Worm (Caenorhabditis elegans) whole organism, L3 larva: ENCODE measurements around the gene somi-1.
A peak's percentile ranks its signal among the peaks of the same experiment; 100 is the strongest.

Experiments used
- R02D3.7 ChIP-seq: fragments of 150-350 bp; optimal IDR thresholded peaks from 2 replicates; lab custom pipeline; 2014; ENCODE audit warnings: missing biosample characterization, missing genetic modification characterization
- ZK546.5 ChIP-seq: sonication (generic microtip); optimal IDR thresholded peaks from 2 replicates; lab custom pipeline; 2017; ENCODE audit warnings: missing biosample characterization, missing genetic modification characterization
- aly-2 ChIP-seq: fragments of 150-350 bp; optimal IDR thresholded peaks from 2 replicates; lab custom pipeline; 2014; ENCODE audit warnings: missing biosample characterization, missing genetic modification characterization
- ama-1 ChIP-seq: fragments of 150-350 bp; optimal IDR thresholded peaks from 2 replicates; lab custom pipeline; 2018
- ceh-9 ChIP-seq: sonication (generic microtip); optimal IDR thresholded peaks from 2 replicates; lab custom pipeline; 2018; ENCODE audit warnings: missing biosample characterization, missing genetic modification characterization
- daf-12 ChIP-seq: fragments of 150-350 bp; optimal IDR thresholded peaks from 2 replicates; lab custom pipeline; 2014; ENCODE audit warnings: missing biosample characterization, missing genetic modification reagents, missing genetic modification characterization
- elt-1 ChIP-seq: fragments of 150-350 bp; optimal IDR thresholded peaks from 2 replicates; lab custom pipeline; 2014; ENCODE audit warnings: missing biosample characterization, missing genetic modification characterization
- elt-2 ChIP-seq: sonication (generic microtip); optimal IDR thresholded peaks from 2 replicates; lab custom pipeline; 2016; ENCODE audit warnings: missing genetic modification reagents, mild to moderate bottlenecking, missing genetic modification characterization, missing compliant biosample characterization
- elt-3 ChIP-seq, 3 experiments: fragments of 150-350 bp in 1 of 3; sonication (generic microtip) in 2 of 3; optimal IDR thresholded peaks; 2 replicates in 2 of 3; 4 replicates in 1 of 3; lab custom pipeline; 2014 to 2017; ENCODE audit warnings: missing biosample characterization in 3 of 3, missing genetic modification characterization in 3 of 3
- eor-1 ChIP-seq, 2 experiments: fragments of 150-350 bp; optimal IDR thresholded peaks; 2 replicates each; lab custom pipeline; 2014 to 2018; ENCODE audit warnings: missing biosample characterization in 2 of 2, missing genetic modification characterization in 2 of 2
- fkh-2 ChIP-seq: fragments of 150-350 bp; optimal IDR thresholded peaks from 2 replicates; lab custom pipeline; 2014; ENCODE audit warnings: missing biosample characterization, missing genetic modification reagents, missing genetic modification characterization
- fos-1 ChIP-seq: fragments of 150-350 bp; optimal IDR thresholded peaks from 2 replicates; lab custom pipeline; 2014; ENCODE audit warnings: missing biosample characterization, missing genetic modification characterization
- hmg-11 ChIP-seq: sonication (generic microtip); optimal IDR thresholded peaks from 2 replicates; lab custom pipeline; 2016; ENCODE audit warnings: missing genetic modification characterization, missing compliant biosample characterization
- jun-1 ChIP-seq: fragments of 150-350 bp; optimal IDR thresholded peaks from 2 replicates; lab custom pipeline; 2014; ENCODE audit warnings: missing biosample characterization, missing genetic modification reagents, missing genetic modification characterization
- lin-39 ChIP-seq: fragments of 150-350 bp; optimal IDR thresholded peaks from 2 replicates; lab custom pipeline; 2018; ENCODE audit warnings: missing biosample characterization, missing genetic modification reagents, missing genetic modification characterization
- lsy-12 ChIP-seq: sonication (generic microtip); optimal IDR thresholded peaks from 2 replicates; lab custom pipeline; 2016; ENCODE audit warnings: mild to moderate bottlenecking, missing genetic modification characterization, missing compliant biosample characterization
- mdl-1 ChIP-seq: fragments of 150-350 bp; optimal IDR thresholded peaks from 2 replicates; lab custom pipeline; 2014; ENCODE audit warnings: missing biosample characterization, missing genetic modification characterization
- nfya-1 ChIP-seq: sonication (generic microtip); optimal IDR thresholded peaks from 2 replicates; lab custom pipeline; 2017; ENCODE audit warnings: missing genetic modification characterization, mild to moderate bottlenecking, missing compliant biosample characterization, antibody characterized with exemption, moderate library complexity; ENCODE audit not compliant: insufficient read depth
- nhr-12 ChIP-seq: fragments of 150-350 bp; optimal IDR thresholded peaks from 2 replicates; lab custom pipeline; 2014; ENCODE audit warnings: missing biosample characterization, missing genetic modification characterization
- nhr-23 ChIP-seq: fragments of 150-350 bp; optimal IDR thresholded peaks from 2 replicates; lab custom pipeline; 2014; ENCODE audit warnings: missing biosample characterization, missing genetic modification reagents, missing genetic modification characterization
- nhr-237 ChIP-seq: fragments of 150-350 bp; optimal IDR thresholded peaks from 2 replicates; lab custom pipeline; 2014; ENCODE audit warnings: missing biosample characterization, missing genetic modification characterization
- nhr-25 ChIP-seq: sonication (generic microtip); optimal IDR thresholded peaks from 2 replicates; lab custom pipeline; 2017; ENCODE audit warnings: missing biosample characterization, missing genetic modification characterization
- nhr-28 ChIP-seq: fragments of 150-350 bp; optimal IDR thresholded peaks from 2 replicates; lab custom pipeline; 2014; ENCODE audit warnings: missing biosample characterization, missing genetic modification characterization
- nhr-43 ChIP-seq: sonication (generic microtip); optimal IDR thresholded peaks from 2 replicates; lab custom pipeline; 2016; ENCODE audit warnings: mild to moderate bottlenecking, missing genetic modification characterization, missing compliant biosample characterization; ENCODE audit not compliant: poor library complexity, severe bottlenecking
- nhr-67 ChIP-seq: fragments of 150-350 bp; optimal IDR thresholded peaks from 2 replicates; lab custom pipeline; 2014; ENCODE audit warnings: missing biosample characterization, missing genetic modification characterization
- nhr-76 ChIP-seq: fragments of 150-350 bp; sonication (generic microtip); optimal IDR thresholded peaks from 5 replicates; lab custom pipeline; 2014; ENCODE audit warnings: missing biosample characterization, missing genetic modification characterization
- nhr-77 ChIP-seq: fragments of 150-350 bp; optimal IDR thresholded peaks from 2 replicates; lab custom pipeline; 2014; ENCODE audit warnings: missing biosample characterization, missing genetic modification characterization
- pqm-1 ChIP-seq: fragments of 150-350 bp; optimal IDR thresholded peaks from 2 replicates; lab custom pipeline; 2017; ENCODE audit warnings: missing biosample characterization, missing genetic modification characterization, inconsistent platforms
- skn-1 ChIP-seq: fragments of 150-350 bp; optimal IDR thresholded peaks from 2 replicates; lab custom pipeline; 2014; ENCODE audit warnings: missing biosample characterization, missing genetic modification characterization
- snpc-4 ChIP-seq: fragments of 150-350 bp; optimal IDR thresholded peaks from 2 replicates; lab custom pipeline; 2014; ENCODE audit warnings: missing biosample characterization, missing genetic modification characterization
- unc-62 ChIP-seq: fragments of 150-350 bp; sonication (generic microtip); optimal IDR thresholded peaks from 4 replicates; lab custom pipeline; 2014; ENCODE audit warnings: missing biosample characterization, missing genetic modification reagents, missing genetic modification characterization

The somi-1 gene

DNA sequence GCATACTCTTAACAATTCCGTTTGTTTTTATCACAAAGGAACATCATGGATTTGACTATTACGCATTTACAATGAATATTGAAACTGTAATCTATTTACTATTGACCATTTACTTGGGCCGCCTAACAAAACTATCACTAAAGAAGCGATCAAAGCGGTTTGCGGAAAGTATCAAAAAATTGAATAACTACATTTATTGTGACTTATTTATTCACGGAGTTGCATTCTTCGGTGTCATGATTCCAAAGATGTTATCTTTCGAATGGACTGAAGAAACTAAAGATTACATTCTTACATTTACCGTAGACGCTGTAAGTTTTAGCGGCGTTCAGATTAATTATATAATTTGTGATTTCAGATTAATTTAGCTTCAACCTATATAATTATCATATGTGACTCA is 27.0 kb downstream of the somi-1 start:
- TF ChIP-seq ceh-9 (no peak), aly-2 (tag; lab: Kevin White, UChicago) (no peak)

DNA sequence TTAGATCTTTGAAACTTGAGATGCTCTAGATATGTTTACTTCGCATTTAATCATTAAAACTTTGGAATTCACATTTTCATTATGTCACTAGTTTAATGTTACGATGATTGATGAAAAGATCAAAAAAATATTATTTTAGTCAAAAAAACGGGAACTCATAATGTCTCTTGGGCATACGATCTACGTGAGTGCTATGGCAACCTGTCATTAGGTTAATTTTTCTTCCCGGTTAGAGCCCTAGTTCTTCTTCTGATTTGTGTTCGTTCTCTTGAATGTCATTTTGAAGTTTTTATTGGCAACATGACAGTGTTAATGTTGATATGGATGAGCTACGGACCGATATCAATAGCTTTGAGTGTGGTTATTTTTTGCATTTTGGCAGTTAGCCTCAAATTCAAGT is 27.8 kb downstream of the somi-1 start, which contains the start of gene srg-46:
TSS of gene srg-46 (plus strand) at position 301 of the 400 bp plus-strand sequence.
- no peak for TF ChIP-seq lsy-12 (tag; lab: Kevin White, UChicago)
- TF ChIP-seq ama-1 (lab: Kevin White, UChicago): no peak
- TF ChIP-seq nhr-77: no peak
- no peak for TF ChIP-seq nhr-12

DNA sequence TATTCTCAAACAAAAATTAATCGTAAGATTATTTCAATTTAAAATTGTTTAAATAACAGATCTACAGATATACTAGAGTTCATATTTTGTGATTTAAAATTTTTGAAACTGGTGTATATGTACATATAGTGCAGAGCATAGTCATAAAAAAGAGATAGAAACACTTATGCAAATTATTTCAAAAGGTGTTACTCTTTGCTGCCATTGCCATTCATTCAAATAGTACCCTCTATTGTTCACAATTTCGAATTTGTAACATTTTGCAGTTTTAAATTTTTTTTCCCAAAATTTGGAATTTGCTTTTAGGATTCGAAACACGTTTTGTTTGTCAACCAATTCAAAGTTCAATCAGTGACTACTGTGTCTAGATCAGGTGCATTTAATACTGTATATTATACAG is 30.9 kb downstream of the somi-1 start, which contains the start of gene F32H5.4:
TSS of gene F32H5.4 (plus strand) at position 301 of the 400 bp plus-strand sequence.
- no peak for TF ChIP-seq fos-1 (tag; lab: Kevin White, UChicago)
- no peak for TF ChIP-seq mdl-1
- TF ChIP-seq aly-2 (tag; lab: Kevin White, UChicago): no peak
- no peak for TF ChIP-seq nhr-76
- TF ChIP-seq lsy-12 (tag; lab: Kevin White, UChicago): no peak
- no peak for TF ChIP-seq nhr-28 (tag; lab: Kevin White, UChicago)
- TF ChIP-seq elt-3 (tag; optimal IDR thresholded peaks at IDR 0.05; lab: Kevin White, UChicago): no peak
- TF ChIP-seq R02D3.7: no peak
- no peak for TF ChIP-seq snpc-4 (tag; lab: Kevin White, UChicago)
- no peak for TF ChIP-seq ceh-9
- TF ChIP-seq nhr-12: no peak
- no peak for TF ChIP-seq fkh-2
- TF ChIP-seq skn-1 (tag; lab: Kevin White, UChicago): no peak
- TF ChIP-seq jun-1: no peak
- no peak for TF ChIP-seq elt-2
- TF ChIP-seq, all 47 proteins: peak for 0

DNA sequence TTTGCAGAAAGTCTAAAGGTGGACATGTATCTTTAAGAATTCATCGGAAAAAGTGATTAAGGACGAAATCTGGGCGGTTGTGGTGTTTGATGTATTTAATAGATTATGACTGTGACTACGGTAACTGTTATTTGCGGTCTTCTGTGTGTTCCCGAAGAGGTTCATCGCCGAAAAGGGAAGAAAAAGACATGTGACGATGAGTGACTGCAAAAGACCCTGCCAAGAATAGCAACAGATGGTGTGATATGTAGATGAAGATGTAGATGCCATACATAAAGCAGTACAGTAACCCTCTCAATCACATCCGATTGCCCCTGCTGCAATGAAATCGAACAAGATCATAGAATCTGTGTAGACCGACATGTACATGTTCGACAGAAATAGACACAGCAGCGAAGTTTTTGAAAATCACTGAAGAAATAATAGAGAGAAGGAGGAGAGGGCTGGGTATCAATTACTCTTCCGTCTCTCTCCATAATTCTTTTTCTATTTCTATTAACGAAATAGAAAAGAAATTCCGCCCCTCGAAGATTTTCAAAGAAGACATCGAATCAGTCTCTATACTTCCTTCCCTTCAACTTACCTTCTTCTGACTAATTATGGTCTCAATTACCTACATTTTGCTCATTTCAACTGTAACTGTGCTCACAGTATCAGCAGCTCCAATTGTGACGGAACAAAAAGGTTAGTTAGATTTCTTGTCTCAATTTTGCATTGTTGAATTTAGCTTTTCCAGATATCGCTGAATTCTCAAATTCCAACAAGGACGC is 32.2 kb downstream of the somi-1 start, which contains the start of gene F32H5.3:
TSS of gene F32H5.3 (plus strand) at position 513 of the 770 bp plus-strand sequence.
- peak; percentile 35 for TF ChIP-seq nhr-23 (tag; lab: Kevin White, UChicago)
- peak; percentile 24 for TF ChIP-seq nhr-25 (tag; lab: Kevin White, UChicago)
- no peak for TF ChIP-seq elt-3 (tag; optimal IDR thresholded peaks at IDR 0.05; lab: Kevin White, UChicago)
- TF ChIP-seq elt-1 (tag; lab: Kevin White, UChicago): peak; percentile 81
- TF ChIP-seq mdl-1: no peak
- peak; percentile 8 for TF ChIP-seq nhr-43 (tag; lab: Kevin White, UChicago)
- no peak for TF ChIP-seq nhr-237 (tag; lab: Kevin White, UChicago)

DNA sequence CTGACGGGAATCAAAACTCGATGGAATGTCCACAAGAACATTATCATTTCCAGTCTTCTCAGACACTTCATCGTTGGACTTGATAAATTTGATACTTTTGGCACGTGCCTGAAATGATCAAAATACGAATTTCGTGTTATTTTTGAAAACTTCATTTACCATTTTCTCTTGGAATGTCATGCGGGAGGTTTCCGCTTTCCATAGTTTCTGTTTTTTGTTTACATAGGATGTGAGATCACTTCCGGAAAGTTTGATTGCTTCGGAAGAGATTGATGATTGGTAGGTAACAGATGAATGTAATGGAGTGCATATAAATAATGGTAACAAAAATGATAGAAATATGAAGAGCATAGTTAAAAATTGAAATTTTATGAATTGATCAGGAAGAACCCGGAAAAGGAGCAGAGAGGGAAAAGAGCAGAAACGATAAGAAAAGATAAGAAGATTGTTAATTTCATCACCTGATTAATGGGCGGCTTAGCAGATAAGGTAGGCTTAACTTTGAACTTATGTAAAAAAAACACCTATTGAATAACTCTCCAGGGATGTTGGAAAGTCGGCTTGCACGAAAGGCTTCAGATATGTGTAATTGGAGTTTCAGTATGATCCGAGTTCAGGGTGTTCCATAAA is 33.4 kb downstream of the somi-1 start, which contains the start of gene F32H5.1:
TSS of gene F32H5.1 (minus strand) at position 386 of the 630 bp plus-strand sequence.
- peak; percentile 73 for TF ChIP-seq pqm-1 (tag; lab: Kevin White, UChicago)
- TF ChIP-seq ceh-9: no peak
- TF ChIP-seq elt-2: peak; percentile 93

DNA sequence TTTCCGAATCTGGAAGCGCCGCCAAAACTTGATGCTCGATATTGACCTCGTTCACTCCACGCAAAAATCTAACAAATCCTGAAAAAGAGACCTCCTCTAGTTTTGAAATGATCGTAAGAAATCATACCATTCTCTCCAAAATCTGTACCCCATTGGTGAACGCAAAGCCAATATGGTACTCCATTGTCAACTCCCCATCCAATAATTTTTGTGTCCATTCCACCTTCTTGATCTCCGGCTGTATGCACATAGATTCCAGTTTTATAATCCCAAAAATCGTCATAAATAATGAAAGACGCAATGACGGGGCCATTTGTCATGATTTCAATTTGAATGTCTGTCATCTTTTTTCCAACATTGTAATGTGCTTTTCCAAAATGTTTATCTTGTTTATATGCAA is 35.0 kb downstream of the somi-1 start:
- no peak for TF ChIP-seq nhr-77

DNA sequence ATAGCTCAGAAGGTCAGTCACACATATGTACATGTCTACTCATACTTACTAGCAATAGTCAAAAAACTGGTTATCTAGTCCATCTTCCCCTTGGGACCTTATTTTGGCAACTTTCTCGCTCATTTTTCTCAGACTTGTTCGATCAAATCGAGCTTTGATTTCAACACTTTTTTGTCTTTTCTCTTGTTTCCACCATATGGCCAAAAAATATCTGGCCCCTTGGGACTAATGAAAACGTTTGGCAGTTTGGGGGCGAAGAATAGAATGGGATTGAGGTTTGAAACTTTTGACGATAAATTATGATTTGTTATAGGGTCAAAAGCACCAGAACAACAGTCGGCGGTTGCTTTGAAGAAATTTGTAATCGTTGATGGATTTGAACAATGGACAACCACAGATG is 38.8 kb downstream of the somi-1 start:
- TF ChIP-seq elt-1 (tag; lab: Kevin White, UChicago): peak; percentile 24
- TF ChIP-seq nhr-67 (tag; lab: Kevin White, UChicago): no peak

DNA sequence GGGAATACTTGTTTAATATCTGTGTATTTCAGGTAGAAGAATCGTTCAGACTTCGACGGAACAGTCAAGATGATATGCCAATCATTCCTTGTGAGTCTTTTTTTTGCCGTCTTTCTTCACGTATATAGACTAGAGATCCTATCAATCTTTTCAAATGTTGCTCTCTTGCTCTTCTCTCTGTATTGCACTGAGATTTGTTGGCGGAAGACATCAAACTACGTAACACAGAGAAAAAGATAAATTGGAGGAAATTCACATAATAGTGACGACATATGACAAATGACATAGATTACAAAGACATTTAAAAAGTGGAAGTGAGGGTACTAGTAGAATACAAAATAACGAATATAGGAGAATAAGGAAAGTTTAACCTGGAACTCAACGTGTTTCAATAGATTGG is 39.4 kb downstream of the somi-1 start:
- TF ChIP-seq daf-12 (tag; lab: Kevin White, UChicago) (no peak), nhr-12 (no peak), elt-1 (tag; lab: Kevin White, UChicago) (peak; percentile 77), nhr-77 (no peak), lin-39 (tag; lab: Kevin White, UChicago) (peak; percentile 45), eor-1 (tag; optimal IDR thresholded peaks at IDR 0.05; lab: Kevin White, UChicago) (no peak), hmg-11 (tag; lab: Kevin White, UChicago) (no peak), ZK546.5 (tag; lab: Kevin White, UChicago) (no peak), nhr-25 (tag; lab: Kevin White, UChicago) (no peak), nfya-1 (tag; lab: Kevin White, UChicago) (peak; percentile 28), unc-62 (GFP tag; lab: Kevin White, UChicago) (peak; percentile 87)
